Fruit fly (Drosophila melanogaster): ENCODE results near the gene Mco3.
A peak's percentile ranks its signal among the peaks of the same experiment; 100 is the strongest.

Mco3 gene

dm6 chr3R:25880971-25881809 is 16.1 kb upstream of the Mco3 start, which contains the start of gene Tsp96F:
TSS of gene Tsp96F (minus strand) at chr3R:25881427.
- peak; percentile 22 for TF ChIP-seq Dif (GFP tag; optimal IDR thresholded peaks at IDR 0.05; ENCODE audit: partially characterized antibody)
- no peak for TF ChIP-seq Jra (GFP tag; optimal IDR thresholded peaks at IDR 0.05)

dm6 chr3R:25881915-25882314 is 15.4 kb upstream of the Mco3 start, which contains the start of gene SppL:
TSS of gene SppL (plus strand) at chr3R:25881984.
- TF ChIP-seq Hr83 (GFP tag; optimal IDR thresholded peaks at IDR 0.05; ENCODE audit: poor library complexity, severe bottlenecking) (no peak), Rel (GFP tag; optimal IDR thresholded peaks at IDR 0.05) (no peak), Rel (tag; optimal IDR thresholded peaks at IDR 0.05) (peak; percentile 99), psq (GFP tag; optimal IDR thresholded peaks at IDR 0.05) (peak; percentile 74)

- TF ChIP-seq rgr (GFP tag; optimal IDR thresholded peaks at IDR 0.05) (no peak), Sp1 (GFP tag; optimal IDR thresholded peaks at IDR 0.05) (no peak), sage (GFP tag; optimal IDR thresholded peaks at IDR 0.05) (no peak), br (GFP tag; optimal IDR thresholded peaks at IDR 0.05) (no peak), tai (GFP tag; optimal IDR thresholded peaks at IDR 0.05) (no peak), woc (GFP tag; optimal IDR thresholded peaks at IDR 0.05) (no peak), Rel (GFP tag; optimal IDR thresholded peaks at IDR 0.05) (no peak), Rel (tag; optimal IDR thresholded peaks at IDR 0.05) (no peak), brk (GFP tag; optimal IDR thresholded peaks at IDR 0.05) (no peak), lola (GFP tag; optimal IDR thresholded peaks at IDR 0.05) (no peak), jim (GFP tag; optimal IDR thresholded peaks at IDR 0.05) (no peak), dmrt93B (GFP tag; optimal IDR thresholded peaks at IDR 0.05) (no peak)
Measured at dm6 chr3R:25882606-25883266, 14.5 kb upstream of the Mco3 start.

dm6 chr3R:25883877-25884276 is 13.4 kb upstream of the Mco3 start:
- TF ChIP-seq CrebA (GFP tag; optimal IDR thresholded peaks at IDR 0.05; ENCODE audit: borderline replicate concordance) (no peak), ey (GFP tag; optimal IDR thresholded peaks at IDR 0.05) (no peak), Jra (GFP tag; optimal IDR thresholded peaks at IDR 0.05) (no peak), N (GFP tag; optimal IDR thresholded peaks at IDR 0.05) (no peak), h (GFP tag; optimal IDR thresholded peaks at IDR 0.05) (no peak), HLH106 (tag; optimal IDR thresholded peaks at IDR 0.05) (no peak)

dm6 chr3R:25884301-25884700 is 13.0 kb upstream of the Mco3 start:
- TF ChIP-seq pan (optimal IDR thresholded peaks at IDR 0.05) (no peak), fru (GFP tag; optimal IDR thresholded peaks at IDR 0.05) (peak; percentile 19), woc (GFP tag; optimal IDR thresholded peaks at IDR 0.05) (no peak), dsf (GFP tag; optimal IDR thresholded peaks at IDR 0.05; ENCODE audit: borderline replicate concordance) (no peak), tai (GFP tag; optimal IDR thresholded peaks at IDR 0.05) (no peak), Mio (GFP tag; optimal IDR thresholded peaks at IDR 0.05) (no peak), h (GFP tag; optimal IDR thresholded peaks at IDR 0.05) (peak; percentile 18), Dif (GFP tag; optimal IDR thresholded peaks at IDR 0.05; ENCODE audit: partially characterized antibody) (no peak), Hnf4 (GFP tag; optimal IDR thresholded peaks at IDR 0.05) (no peak), Myc (optimal IDR thresholded peaks at IDR 0.05) (no peak), foxo (GFP tag; optimal IDR thresholded peaks at IDR 0.05) (peak in 1 of 2 experiments; percentile 39), dmrt93B (GFP tag; optimal IDR thresholded peaks at IDR 0.05) (no peak), Dfd (GFP tag; optimal IDR thresholded peaks at IDR 0.05) (no peak), lola (GFP tag; optimal IDR thresholded peaks at IDR 0.05) (no peak), Jra (GFP tag; optimal IDR thresholded peaks at IDR 0.05) (no peak), Vsx2 (GFP tag; optimal IDR thresholded peaks at IDR 0.05; ENCODE audit: partially characterized antibody) (no peak), CG9705 (GFP tag; optimal IDR thresholded peaks at IDR 0.05) (no peak), dl (GFP tag; optimal IDR thresholded peaks at IDR 0.05; ENCODE audit: insufficient read depth in 1 of 2, partially characterized antibody in 2 of 2) (no peak), Hr78 (GFP tag; optimal IDR thresholded peaks at IDR 0.05) (no peak), Hr83 (GFP tag; optimal IDR thresholded peaks at IDR 0.05; ENCODE audit: poor library complexity, severe bottlenecking) (no peak), Abd-B (GFP tag; optimal IDR thresholded peaks at IDR 0.05) (no peak), CG32264 (GFP tag; optimal IDR thresholded peaks at IDR 0.05) (no peak), jim (GFP tag; optimal IDR thresholded peaks at IDR 0.05) (no peak), br (GFP tag; optimal IDR thresholded peaks at IDR 0.05) (no peak), HLH106 (tag; optimal IDR thresholded peaks at IDR 0.05) (peak; percentile 49), psq (GFP tag; optimal IDR thresholded peaks at IDR 0.05) (no peak), OdsH (GFP tag; optimal IDR thresholded peaks at IDR 0.05) (peak; percentile 42), Rel (GFP tag; optimal IDR thresholded peaks at IDR 0.05) (no peak), Rel (tag; optimal IDR thresholded peaks at IDR 0.05) (no peak), GATAd (GFP tag; optimal IDR thresholded peaks at IDR 0.05) (no peak), CrebA (GFP tag; optimal IDR thresholded peaks at IDR 0.05; ENCODE audit: borderline replicate concordance) (no peak), rgr (GFP tag; optimal IDR thresholded peaks at IDR 0.05) (peak; percentile 44), sv (GFP tag; optimal IDR thresholded peaks at IDR 0.05) (no peak), sage (GFP tag; optimal IDR thresholded peaks at IDR 0.05) (no peak)

Data from whole organism, wandering third instar larva.